Worm (Caenorhabditis elegans) whole organism, L3 larva: ENCODE measurements around the gene C08H9.16.

Experiments used
- nhr-12 ChIP-seq: fragments of 150-350 bp; optimal IDR thresholded peaks from 2 replicates; lab custom pipeline; 2014; ENCODE audit warnings: missing biosample characterization, missing genetic modification characterization
- nhr-77 ChIP-seq: fragments of 150-350 bp; optimal IDR thresholded peaks from 2 replicates; lab custom pipeline; 2014; ENCODE audit warnings: missing biosample characterization, missing genetic modification characterization

DNA sequence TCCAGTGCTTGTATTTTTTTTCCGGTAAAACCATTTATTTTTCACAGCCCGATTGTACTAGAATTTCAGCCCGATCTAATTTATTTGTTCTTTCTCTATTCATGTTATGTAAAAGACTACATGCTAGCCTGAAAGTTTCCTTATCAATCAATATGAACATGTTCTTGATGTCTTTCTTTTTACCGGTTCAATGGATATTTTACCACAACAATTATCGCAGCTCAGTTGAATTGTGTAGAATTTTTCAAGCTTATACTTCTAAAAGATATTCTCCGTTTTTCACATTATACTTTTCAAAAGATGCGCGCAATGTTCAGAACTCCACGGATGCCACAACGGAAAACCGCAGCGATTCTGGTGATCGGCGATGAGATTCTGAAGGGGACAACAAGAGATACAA is 51.3 kb downstream of the C08H9.16 start, which contains the start of gene flad-1:
- TF ChIP-seq nhr-12 (tag; lab: Kevin White, UChicago) = no peak
- TF ChIP-seq nhr-77 = no peak
